Worm (Caenorhabditis elegans) whole organism, young adult: ENCODE data around the gene M163.8.

Experiments
- egl-18 ChIP-seq: fragments of 200-800 bp; sonication (Bioruptor generic); IDR thresholded peaks from 2 replicates; pipeline ENCODE4 v1.3.6; 2022; ENCODE audit warnings: missing genetic modification reagents, missing genetic modification characterization, missing compliant biosample characterization
- egrh-3 ChIP-seq: fragments of 200-800 bp; sonication (Bioruptor generic); IDR thresholded peaks from 2 replicates; pipeline ENCODE4 v1.3.6; 2022; ENCODE audit warnings: missing genetic modification reagents, missing genetic modification characterization, missing compliant biosample characterization
- fkh-3 ChIP-seq: sonication (generic microtip); optimal IDR thresholded peaks from 2 replicates; lab custom pipeline; 2016; ENCODE audit warnings: mild to moderate bottlenecking, missing genetic modification characterization, missing compliant biosample characterization
- lsy-27 ChIP-seq: sonication (generic microtip); optimal IDR thresholded peaks from 2 replicates; lab custom pipeline; 2017; ENCODE audit warnings: missing genetic modification characterization, mild to moderate bottlenecking, missing compliant biosample characterization, antibody characterized with exemption, missing genotype, borderline replicate concordance; ENCODE audit not compliant: insufficient read depth
- mcd-1 ChIP-seq: fragments of 200-800 bp; sonication (Bioruptor generic); IDR thresholded peaks from 2 replicates; pipeline ENCODE4 v1.3.6; 2022; ENCODE audit warnings: missing genetic modification reagents, missing genetic modification characterization, missing compliant biosample characterization
- nhr-120 ChIP-seq: fragments of 200-800 bp; sonication (Bioruptor generic); IDR thresholded peaks from 2 replicates; pipeline ENCODE4 v1.3.6; 2022; ENCODE audit warnings: missing genetic modification characterization, missing compliant biosample characterization
- sptf-2 ChIP-seq: fragments of 200-800 bp; sonication (Bioruptor generic); optimal IDR thresholded peaks from 2 replicates; lab custom pipeline; 2018; ENCODE audit warnings: mild to moderate bottlenecking, missing genetic modification characterization, missing compliant biosample characterization
- unc-62 ChIP-seq: fragments of 150-350 bp; optimal IDR thresholded peaks from 2 replicates; lab custom pipeline; 2014; ENCODE audit warnings: missing biosample characterization, missing genetic modification reagents, missing genetic modification characterization

DNA sequence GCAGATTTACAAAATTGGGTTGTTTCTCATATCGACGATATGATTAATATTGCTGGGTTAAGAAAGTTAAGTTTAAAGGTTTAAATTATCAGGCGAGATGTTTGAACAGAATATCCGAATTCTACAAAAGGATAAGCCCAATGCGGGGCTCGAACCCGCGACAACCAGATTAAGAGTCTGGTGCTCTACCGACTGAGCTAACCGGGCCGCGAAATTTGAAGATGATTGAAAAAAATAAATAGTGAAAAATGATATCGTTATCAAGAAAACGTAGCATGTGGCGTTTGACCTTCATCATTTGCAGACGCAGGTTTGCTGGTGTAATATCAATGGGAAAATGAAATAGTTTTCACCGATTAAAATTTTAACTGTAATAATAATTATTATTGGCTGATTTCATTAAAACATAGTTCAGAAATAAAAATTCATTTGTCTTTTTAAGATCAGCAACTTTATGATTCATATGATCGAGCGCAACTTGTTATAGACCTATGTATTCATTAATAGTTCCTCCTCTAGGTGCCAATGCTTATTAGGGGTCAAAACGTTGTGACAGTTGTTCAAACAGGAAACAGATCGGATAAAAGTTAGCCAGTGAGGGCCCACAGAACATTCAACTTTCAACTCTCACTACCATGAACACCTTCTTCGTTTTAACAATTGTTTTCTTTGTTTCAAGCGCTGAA lies 6.0 kb upstream of the M163.8 start, which contains the start of gene M163.11:
- TF ChIP-seq nhr-120 (no peak), egrh-3 (GFP tag; lab: Robert Waterston, UW) (no peak), fkh-3 (tag; lab: Kevin White, UChicago) (no peak), mcd-1 (GFP tag; lab: Robert Waterston, UW) (no peak), lsy-27 (tag; lab: Kevin White, UChicago) (peak; percentile 56), unc-62 (GFP tag; lab: Kevin White, UChicago) (no peak), sptf-2 (GFP tag; lab: Kevin White, UChicago) (no peak), egl-18 (GFP tag; lab: Robert Waterston, UW) (no peak)
